Worm (Caenorhabditis elegans) whole organism, L2 larva: ENCODE measurements around the gene srd-50.

ENCODE experiments used
- ama-1 ChIP-seq: fragments of 150-350 bp; optimal IDR thresholded peaks from 2 replicates; lab custom pipeline; 2018; ENCODE audit warnings: inconsistent platforms
- ceh-82 ChIP-seq: fragments of 150-350 bp; optimal IDR thresholded peaks from 2 replicates; lab custom pipeline; 2014; ENCODE audit warnings: missing biosample characterization, missing genetic modification characterization
- mab-5 ChIP-seq: fragments of 150-350 bp; optimal IDR thresholded peaks from 2 replicates; lab custom pipeline; 2014; ENCODE audit warnings: missing biosample characterization, missing genetic modification characterization
- mdl-1 ChIP-seq, 2 experiments: fragments of 150-350 bp in 1 of 2; sonication (generic microtip) in 1 of 2; optimal IDR thresholded peaks; 2 replicates each; lab custom pipeline; 2017; ENCODE audit warnings: missing biosample characterization in 2 of 2, missing genetic modification characterization in 2 of 2

ce11 chrX:13466926-13467866 lies 14.4 kb downstream of the srd-50 start, which contains the start of gene col-183:
- no peak for TF ChIP-seq ceh-82 (tag; lab: Kevin White, UChicago)
- TF ChIP-seq mab-5: no peak
- no peak for TF ChIP-seq mdl-1 (tag; optimal IDR thresholded peaks at IDR 0.05; lab: Kevin White, UChicago)
- no peak for TF ChIP-seq ama-1 (lab: Kevin White, UChicago)
